Fruit fly (Drosophila melanogaster) whole organism, embryonic: ENCODE measurements around the gene CG4982.
A peak's percentile ranks its signal among the peaks of the same experiment; 100 is the strongest.

Source experiments
- Atf-2 ChIP-seq: fragments of 200-800 bp; sonication (Bioruptor generic); optimal IDR thresholded peaks from 2 replicates; lab custom pipeline; 2016; ENCODE audit warnings: missing biosample characterization, missing genetic modification characterization
- Awh ChIP-seq: fragments of 200-800 bp; sonication (Bioruptor generic); IDR thresholded peaks from 2 replicates; pipeline ENCODE4, ENCODE4 v1.3.6; 2022; ENCODE audit warnings: missing biosample characterization, missing genetic modification characterization
- Bdp1 ChIP-seq: fragments of 200-800 bp; sonication (Bioruptor generic); optimal IDR thresholded peaks from 3 replicates; lab custom pipeline; 2016; ENCODE audit warnings: missing biosample characterization, missing genetic modification characterization
- C15 ChIP-seq: fragments of 200-800 bp; sonication (Bioruptor generic); IDR thresholded peaks from 3 replicates; pipeline ENCODE4 v1.3.6; 2022; ENCODE audit warnings: missing biosample characterization, missing genetic modification characterization
- CG12219 ChIP-seq: fragments of 200-800 bp; sonication (Bioruptor generic); optimal IDR thresholded peaks from 3 replicates; lab custom pipeline; 2018; ENCODE audit warnings: missing biosample characterization, mild to moderate bottlenecking, missing genetic modification characterization
- CG13123 ChIP-seq: fragments of 200-800 bp; sonication (Bioruptor generic); optimal IDR thresholded peaks from 2 replicates; lab custom pipeline; 2016; ENCODE audit warnings: missing biosample characterization, missing genetic modification characterization
- CG13287 ChIP-seq: fragments of 200-800 bp; sonication (Bioruptor generic); IDR thresholded peaks from 2 replicates; pipeline ENCODE4 v1.3.6; 2022; ENCODE audit warnings: missing biosample characterization, missing genetic modification characterization; ENCODE audit not compliant: partially characterized antibody
- CG15514 ChIP-seq: fragments of 200-800 bp; sonication (Bioruptor generic); optimal IDR thresholded peaks from 3 replicates; lab custom pipeline; 2017; ENCODE audit warnings: missing biosample characterization, missing genetic modification characterization, mild to moderate bottlenecking, moderate library complexity, missing genetic modification reagents
- CG17359 ChIP-seq: fragments of 200-800 bp; sonication (Bioruptor generic); optimal IDR thresholded peaks from 3 replicates; lab custom pipeline; 2018; ENCODE audit warnings: missing biosample characterization, mild to moderate bottlenecking, missing genetic modification characterization, moderate library complexity
- CG2129 ChIP-seq: fragments of 200-800 bp; sonication (Bioruptor generic); IDR thresholded peaks from 2 replicates; pipeline ENCODE4 v1.3.6; 2022; ENCODE audit warnings: missing biosample characterization, missing genetic modification characterization; ENCODE audit not compliant: partially characterized antibody
- CG2199 ChIP-seq: fragments of 200-800 bp; sonication (Bioruptor generic); IDR thresholded peaks from 3 replicates; pipeline ENCODE4 v1.3.6; 2022; ENCODE audit warnings: missing biosample characterization, missing genetic modification characterization
- CG30403 ChIP-seq: fragments of 200-800 bp; sonication (Bioruptor generic); optimal IDR thresholded peaks from 3 replicates; lab custom pipeline; 2016; ENCODE audit warnings: missing biosample characterization, missing genetic modification characterization
- CG31365 ChIP-seq: fragments of 200-800 bp; sonication (Bioruptor generic); optimal IDR thresholded peaks from 2 replicates; lab custom pipeline; 2018; ENCODE audit warnings: missing biosample characterization, mild to moderate bottlenecking, missing genetic modification characterization
- CG34422 ChIP-seq: fragments of 200-800 bp; sonication (Bioruptor generic); IDR thresholded peaks from 3 replicates; pipeline ENCODE4 v1.3.6; 2022; ENCODE audit warnings: missing biosample characterization, missing genetic modification characterization
- CG3847 ChIP-seq: fragments of 200-800 bp; sonication (Bioruptor generic); IDR thresholded peaks from 2 replicates; pipeline ENCODE4 v1.3.6; 2022; ENCODE audit warnings: missing biosample characterization, missing genetic modification characterization
- CG4617 ChIP-seq: fragments of 200-800 bp; sonication (Bioruptor generic); optimal IDR thresholded peaks from 3 replicates; lab custom pipeline; 2016; ENCODE audit warnings: missing biosample characterization, missing genetic modification characterization, borderline replicate concordance
- CG6683 ChIP-seq: fragments of 200-800 bp; sonication (Bioruptor generic); optimal IDR thresholded peaks from 2 replicates; lab custom pipeline; 2017; ENCODE audit warnings: missing biosample characterization, mild to moderate bottlenecking, missing genetic modification characterization, missing genetic modification reagents
- CG6791 ChIP-seq: fragments of 200-800 bp; sonication (Bioruptor generic); IDR thresholded peaks from 3 replicates; pipeline ENCODE4 v1.3.6; 2022; ENCODE audit warnings: missing biosample characterization, missing genetic modification characterization; ENCODE audit not compliant: partially characterized antibody
- CG7556 ChIP-seq: fragments of 200-800 bp; sonication (Bioruptor generic); optimal IDR thresholded peaks from 2 replicates; lab custom pipeline; 2017; ENCODE audit warnings: missing biosample characterization, mild to moderate bottlenecking, missing genetic modification characterization
- CG7963 ChIP-seq: fragments of 200-800 bp; sonication (Bioruptor generic); IDR thresholded peaks from 3 replicates; pipeline ENCODE4 v1.3.6; 2022; ENCODE audit warnings: missing biosample characterization, missing genetic modification characterization; ENCODE audit not compliant: partially characterized antibody
- CoRest ChIP-seq: fragments of 200-800 bp; sonication (Bioruptor generic); optimal IDR thresholded peaks from 3 replicates; lab custom pipeline; 2018; ENCODE audit warnings: missing biosample characterization, mild to moderate bottlenecking, missing genetic modification characterization, moderate library complexity
- Dbx ChIP-seq: fragments of 200-800 bp; sonication (Bioruptor generic); IDR thresholded peaks from 3 replicates; pipeline ENCODE4 v1.3.6; 2022; ENCODE audit warnings: missing biosample characterization, missing genetic modification characterization
- Dfd ChIP-seq, 2 experiments: fragments of >200 bp; optimal IDR thresholded peaks; 2 replicates each; lab custom pipeline; 2017; ENCODE audit warnings: missing biosample characterization in 2 of 2, missing genetic modification characterization in 2 of 2
- Dp ChIP-seq: fragments of 200-800 bp; sonication (Bioruptor generic); optimal IDR thresholded peaks from 2 replicates; lab custom pipeline; 2018; ENCODE audit warnings: missing biosample characterization, mild to moderate bottlenecking, missing genetic modification characterization, moderate library complexity
- HmgZ ChIP-seq: fragments of 200-800 bp; sonication (Bioruptor generic); optimal IDR thresholded peaks from 2 replicates; lab custom pipeline; 2018; ENCODE audit warnings: missing biosample characterization, mild to moderate bottlenecking, missing genetic modification characterization
- MESR4 ChIP-seq: fragments of 200-800 bp; sonication (Bioruptor generic); optimal IDR thresholded peaks from 2 replicates; lab custom pipeline; 2018; ENCODE audit warnings: missing biosample characterization, mild to moderate bottlenecking, missing genetic modification characterization, moderate library complexity
- Mad ChIP-seq: fragments of 200-800 bp; sonication (Bioruptor generic); optimal IDR thresholded peaks from 2 replicates; lab custom pipeline; 2016; ENCODE audit warnings: missing biosample characterization, missing genetic modification characterization
- Med ChIP-seq: fragments of 200-800 bp; sonication (Bioruptor generic); peaks from one replicate; lab custom pipeline; 2016; ENCODE audit warnings: missing biosample characterization, missing genetic modification characterization, mild to moderate bottlenecking, inconsistent platforms, moderate library complexity
- NC2β ChIP-seq: fragments of 200-800 bp; sonication (Bioruptor generic); optimal IDR thresholded peaks from 2 replicates; lab custom pipeline; 2016; ENCODE audit warnings: missing biosample characterization, missing genetic modification characterization
- NK7.1 ChIP-seq: fragments of 200-800 bp; sonication (Bioruptor generic); optimal IDR thresholded peaks from 3 replicates; lab custom pipeline; 2016; ENCODE audit warnings: missing biosample characterization, missing genetic modification characterization
- Pdp1 ChIP-seq, 2 experiments: fragments of 200-800 bp; sonication (Bioruptor generic); optimal IDR thresholded peaks; 3 replicates each; lab custom pipeline; 2016; ENCODE audit warnings: missing biosample characterization in 2 of 2, missing genetic modification characterization in 2 of 2, mild to moderate bottlenecking in 1 of 2, moderate library complexity in 1 of 2
- Sry-δ ChIP-seq: fragments of 200-800 bp; sonication (Bioruptor generic); optimal IDR thresholded peaks from 2 replicates; lab custom pipeline; 2016; ENCODE audit warnings: missing biosample characterization, missing genetic modification characterization
- YL-1 ChIP-seq: fragments of 200-800 bp; sonication (Bioruptor generic); optimal IDR thresholded peaks from 3 replicates; lab custom pipeline; 2017; ENCODE audit warnings: missing biosample characterization, mild to moderate bottlenecking, missing genetic modification characterization
- ab ChIP-seq: fragments of 200-800 bp; sonication (Bioruptor generic); optimal IDR thresholded peaks from 2 replicates; lab custom pipeline; 2016; ENCODE audit warnings: missing biosample characterization, missing genetic modification characterization
- al ChIP-seq: fragments of 200-800 bp; sonication (Bioruptor generic); IDR thresholded peaks from 2 replicates; pipeline ENCODE4 v1.3.6; 2022; ENCODE audit warnings: missing biosample characterization, missing genetic modification characterization
- cas ChIP-seq: fragments of 200-800 bp; sonication (Bioruptor generic); IDR thresholded peaks from 2 replicates; pipeline ENCODE4 v1.3.6; 2022; ENCODE audit warnings: missing biosample characterization, missing genetic modification characterization
- chinmo ChIP-seq: fragments of 200-800 bp; sonication (Bioruptor generic); IDR thresholded peaks from 4 replicates; pipeline ENCODE4 v1.3.6; 2022; ENCODE audit warnings: missing biosample characterization, missing genetic modification characterization; ENCODE audit not compliant: partially characterized antibody
- crc ChIP-seq: fragments of 200-800 bp; sonication (Bioruptor generic); optimal IDR thresholded peaks from 2 replicates; lab custom pipeline; 2016; ENCODE audit warnings: missing biosample characterization, missing genetic modification characterization
- croc ChIP-seq: fragments of 200-800 bp; sonication (Bioruptor generic); conservative IDR thresholded peaks from 3 replicates; pipeline ENCODE4 v1.3.6; 2022; ENCODE audit warnings: missing biosample characterization, missing genetic modification characterization
- crp ChIP-seq, 2 experiments: fragments of 200-800 bp; sonication (Bioruptor generic); optimal IDR thresholded peaks; 2 replicates in 1 of 2; 3 replicates in 1 of 2; lab custom pipeline; 2017; ENCODE audit warnings: missing biosample characterization in 2 of 2, missing genetic modification characterization in 2 of 2, mild to moderate bottlenecking in 1 of 2, moderate library complexity in 1 of 2
- mirr ChIP-seq: fragments of 200-800 bp; sonication (Bioruptor generic); optimal IDR thresholded peaks from 3 replicates; lab custom pipeline; 2018; ENCODE audit warnings: missing biosample characterization, mild to moderate bottlenecking, missing genetic modification characterization
- stwl ChIP-seq: fragments of 200-800 bp; sonication (Bioruptor generic); optimal IDR thresholded peaks from 3 replicates; lab custom pipeline; 2018; ENCODE audit warnings: missing biosample characterization, mild to moderate bottlenecking, missing genetic modification characterization, moderate library complexity
- trem ChIP-seq: fragments of 200-800 bp; optimal IDR thresholded peaks from 3 replicates; lab custom pipeline; 2019; ENCODE audit warnings: missing biosample characterization, mild to moderate bottlenecking, missing genetic modification characterization, moderate library complexity
- vfl ChIP-seq: fragments of 200-800 bp; sonication (Bioruptor generic); optimal IDR thresholded peaks from 2 replicates; lab custom pipeline; 2016; ENCODE audit warnings: missing biosample characterization, missing genetic modification characterization
- zen ChIP-seq: fragments of 200-800 bp; sonication (Bioruptor generic); optimal IDR thresholded peaks from 3 replicates; lab custom pipeline; 2018; ENCODE audit warnings: missing biosample characterization, mild to moderate bottlenecking, missing genetic modification characterization, moderate library complexity

The CG4982 gene

dm6 chr3L:16347914-16348313, 46.7 kb downstream of the CG4982 start, which contains the start of gene mRpS34 (continued):
- TF ChIP-seq vfl (GFP tag; lab: Kevin White, UChicago) (no peak), Med (GFP tag; lab: Kevin White, UChicago) (peak; percentile 39), CG6683 (GFP tag; lab: Kevin White, UChicago) (no peak), chinmo (0 out of 4 replicates have a peak, but pooled peaks have one; percentile 27), CG17359 (tag; lab: Kevin White, UChicago) (no peak), stwl (tag; lab: Kevin White, UChicago) (peak; percentile 55), CG2129 (GFP tag; lab: Robert Waterston, UW) (no peak), al (GFP tag; lab: Robert Waterston, UW) (no peak), cas (GFP tag; lab: Robert Waterston, UW) (no peak), CG34422 (no peak; the same call in 2 of the 3 replicates), YL-1 (GFP tag; lab: Kevin White, UChicago) (peak; percentile 51), MESR4 (GFP tag; lab: Kevin White, UChicago) (peak; percentile 81), mirr (no peak), Awh (GFP tag; lab: Robert Waterston, UW) (no peak), trem (tag; lab: Kevin White, UChicago) (peak; percentile 63), crp (GFP tag; optimal IDR thresholded peaks at IDR 0.05; lab: Kevin White, UChicago) (peak; percentile 31 to 87), CG3847 (GFP tag; lab: Robert Waterston, UW) (no peak), CG4617 (peak; percentile 52), CG7556 (GFP tag; lab: Kevin White, UChicago) (no peak), ab (GFP tag; lab: Kevin White, UChicago) (no peak), Dfd (GFP tag; optimal IDR thresholded peaks at IDR 0.05; lab: Kevin White, UChicago) (no peak), CG31365 (tag; lab: Kevin White, UChicago) (no peak), Pdp1 (GFP tag; optimal IDR thresholded peaks at IDR 0.05; lab: Kevin White, UChicago) (peak in 1 of 2 experiments; percentile 85), crc (GFP tag; lab: Kevin White, UChicago) (no peak), croc (GFP tag; lab: Robert Waterston, UW) (no peak), CG30403 (GFP tag; lab: Kevin White, UChicago) (no peak), CoRest (tag; lab: Kevin White, UChicago) (no peak), CG2199 (GFP tag; lab: Robert Waterston, UW) (no peak), HmgZ (tag; lab: Kevin White, UChicago) (no peak), NK7.1 (GFP tag; lab: Kevin White, UChicago) (no peak), zen (tag; lab: Kevin White, UChicago) (no peak), Sry-δ (no peak), Mad (GFP tag; lab: Kevin White, UChicago) (no peak), CG13287 (GFP tag; lab: Robert Waterston, UW) (peak; percentile 36), C15 (GFP tag; lab: Robert Waterston, UW) (no peak), Dp (GFP tag; lab: Kevin White, UChicago) (peak; percentile 66), CG6791 (GFP tag; lab: Robert Waterston, UW) (peak; percentile 23; the same call in 1 of the 3 replicates)
- TF ChIP-seq, all 482 proteins: peak for 19

- TF ChIP-seq Dbx (GFP tag; lab: Robert Waterston, UW) (no peak), CG7963 (GFP tag; lab: Robert Waterston, UW) (0 out of 3 replicates have a peak, but pooled peaks have one; percentile 8), CG6791 (GFP tag; lab: Robert Waterston, UW) (0 out of 3 replicates have a peak, but pooled peaks have one; percentile 43), CG13123 (no peak), Med (GFP tag; lab: Kevin White, UChicago) (peak; percentile 5), Bdp1 (GFP tag; lab: Kevin White, UChicago) (peak; percentile 95), NC2β (no peak), CG12219 (GFP tag; lab: Kevin White, UChicago) (no peak), CG15514 (no peak), Atf-2 (GFP tag; lab: Kevin White, UChicago) (no peak), zen (tag; lab: Kevin White, UChicago) (no peak)
Observed at dm6 chr3L:16349686-16350085, 48.4 kb downstream of the CG4982 start.
